Worm (Caenorhabditis elegans): ENCODE data around the gene fbxa-112.

fbxa-112 gene

DNA sequence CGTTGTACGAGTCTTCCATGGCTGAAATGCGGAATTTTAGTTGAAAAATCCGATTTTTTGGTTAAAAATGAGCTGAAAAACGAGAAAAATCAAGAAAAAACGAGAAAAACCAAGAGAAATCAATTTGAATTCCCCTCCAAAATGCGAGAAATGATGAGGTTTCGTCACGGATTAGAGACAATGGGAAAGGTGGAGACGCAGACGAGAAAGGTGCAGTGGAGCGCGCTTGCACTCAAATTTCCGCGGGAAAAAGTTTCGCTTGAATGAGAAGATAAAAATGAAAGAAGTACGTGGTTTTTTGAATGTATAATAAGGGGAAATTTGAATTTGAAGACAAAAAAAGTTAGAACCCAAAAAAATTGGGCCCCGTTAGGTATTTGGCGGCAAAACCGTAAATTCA is 17.7 kb upstream of the fbxa-112 start, which contains the start of gene efl-1:
TSS of gene efl-1 (minus strand) at position 21 of the 400 bp plus-strand sequence.
- TF ChIP-seq nhr-43 (tag; optimal IDR thresholded peaks at IDR 0.05; ENCODE audit: poor library complexity, severe bottlenecking): no peak
- no peak for TF ChIP-seq sea-2 (GFP tag; optimal IDR thresholded peaks at IDR 0.05)
- no peak for TF ChIP-seq nhr-76 (tag; optimal IDR thresholded peaks at IDR 0.05)
- TF ChIP-seq nhr-28 (tag; optimal IDR thresholded peaks at IDR 0.05): no peak
- TF ChIP-seq daf-12 (tag; optimal IDR thresholded peaks at IDR 0.05): no peak
- TF ChIP-seq fkh-10 (GFP tag; optimal IDR thresholded peaks at IDR 0.05): peak; percentile 83
- peak; percentile 93 for TF ChIP-seq pha-4 (tag; optimal IDR thresholded peaks at IDR 0.05)
- peak; percentile 97 for TF ChIP-seq egl-5 (tag; optimal IDR thresholded peaks at IDR 0.05)
- TF ChIP-seq nhr-23 (tag; optimal IDR thresholded peaks at IDR 0.05): peak; percentile 94
- TF ChIP-seq lin-39 (tag; optimal IDR thresholded peaks at IDR 0.05): peak; percentile 92
- no peak for TF ChIP-seq fkh-2 (tag; optimal IDR thresholded peaks at IDR 0.05)
- peak; percentile 92 for TF ChIP-seq nfya-1 (tag; optimal IDR thresholded peaks at IDR 0.05; ENCODE audit: insufficient read depth)
- TF ChIP-seq egl-27 (tag; optimal IDR thresholded peaks at IDR 0.05): no peak
- no peak for TF ChIP-seq ztf-4 (tag; optimal IDR thresholded peaks at IDR 0.05)
- TF ChIP-seq eor-1 (tag; optimal IDR thresholded peaks at IDR 0.05): no peak
- TF ChIP-seq hmg-11 (tag; optimal IDR thresholded peaks at IDR 0.05): peak; percentile 50
- no peak for TF ChIP-seq mdl-1 (tag; optimal IDR thresholded peaks at IDR 0.05)
- TF ChIP-seq nhr-77 (tag; optimal IDR thresholded peaks at IDR 0.05): peak; percentile 36
- TF ChIP-seq nhr-11 (tag; optimal IDR thresholded peaks at IDR 0.05): no peak
- TF ChIP-seq elt-3 (tag; optimal IDR thresholded peaks at IDR 0.05): no peak
- TF ChIP-seq unc-39 (tag; optimal IDR thresholded peaks at IDR 0.05): no peak
- TF ChIP-seq ama-1 (optimal IDR thresholded peaks at IDR 0.05): peak; percentile 63
- peak; percentile 85 for TF ChIP-seq ceh-82 (tag; optimal IDR thresholded peaks at IDR 0.05)
- peak; percentile 64 for TF ChIP-seq elt-2 (tag; optimal IDR thresholded peaks at IDR 0.05)
- TF ChIP-seq ZK546.5 (tag; optimal IDR thresholded peaks at IDR 0.05): no peak
- peak; percentile 78 for TF ChIP-seq pqm-1 (tag; optimal IDR thresholded peaks at IDR 0.05)
- TF ChIP-seq zag-1 (tag; optimal IDR thresholded peaks at IDR 0.05): no peak
- peak; percentile 93 for TF ChIP-seq skn-1 (tag; optimal IDR thresholded peaks at IDR 0.05)
- no peak for TF ChIP-seq nhr-237 (tag; optimal IDR thresholded peaks at IDR 0.05)
- TF ChIP-seq mml-1 (tag; optimal IDR thresholded peaks at IDR 0.05): no peak
- TF ChIP-seq ztf-11 (tag; optimal IDR thresholded peaks at IDR 0.05): no peak
- no peak for TF ChIP-seq ceh-16 (tag; optimal IDR thresholded peaks at IDR 0.05)
- TF ChIP-seq R02D3.7 (tag; optimal IDR thresholded peaks at IDR 0.05): peak; percentile 81
- TF ChIP-seq ceh-28 (tag; optimal IDR thresholded peaks at IDR 0.05): peak; percentile 82
- TF ChIP-seq snpc-4 (tag; optimal IDR thresholded peaks at IDR 0.05): peak; percentile 93
- TF ChIP-seq lin-15B (tag; optimal IDR thresholded peaks at IDR 0.05): peak; percentile 94
- peak; percentile 47 for TF ChIP-seq lsy-12 (tag; optimal IDR thresholded peaks at IDR 0.05)
- peak; percentile 35 for TF ChIP-seq unc-62 (GFP tag; optimal IDR thresholded peaks at IDR 0.05)
- TF ChIP-seq ceh-9 (tag; optimal IDR thresholded peaks at IDR 0.05): no peak
- peak; percentile 7 for TF ChIP-seq fos-1 (tag; optimal IDR thresholded peaks at IDR 0.05)
- no peak for TF ChIP-seq nhr-12 (tag; optimal IDR thresholded peaks at IDR 0.05)
- peak; percentile 87 for TF ChIP-seq nhr-25 (tag; optimal IDR thresholded peaks at IDR 0.05)
- TF ChIP-seq jun-1 (tag; optimal IDR thresholded peaks at IDR 0.05): peak; percentile 67
- TF ChIP-seq elt-1 (tag; optimal IDR thresholded peaks at IDR 0.05): no peak
- no peak for TF ChIP-seq aly-2 (tag; optimal IDR thresholded peaks at IDR 0.05)
- TF ChIP-seq nhr-67 (tag; optimal IDR thresholded peaks at IDR 0.05): no peak
- peak; percentile 64 for TF ChIP-seq tbx-2 (tag; optimal IDR thresholded peaks at IDR 0.05)

DNA sequence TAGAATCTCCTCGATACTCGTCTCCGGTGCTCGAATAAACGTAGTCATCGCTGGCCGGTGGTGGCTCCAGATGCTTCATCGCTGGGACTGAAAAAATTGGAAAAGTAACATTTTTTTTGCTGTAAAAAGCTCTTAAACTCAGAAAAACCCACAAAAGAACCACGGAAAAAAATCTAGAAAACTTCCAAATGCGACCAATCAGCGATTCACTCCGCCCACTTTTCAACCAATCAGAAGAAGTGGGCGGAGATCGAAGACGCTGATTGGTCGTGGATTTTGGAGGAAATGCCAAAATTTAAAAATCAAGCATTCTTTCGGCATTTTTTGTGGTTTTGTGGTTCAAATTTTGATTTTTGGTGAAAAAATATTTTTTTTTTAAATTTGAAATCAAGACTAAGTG is 11.1 kb upstream of the fbxa-112 start:
- TF ChIP-seq eor-1 (tag; optimal IDR thresholded peaks at IDR 0.05) (no peak), ztf-4 (tag; optimal IDR thresholded peaks at IDR 0.05) (no peak), fos-1 (tag; optimal IDR thresholded peaks at IDR 0.05) (no peak), egl-5 (tag; optimal IDR thresholded peaks at IDR 0.05) (no peak), nfya-1 (tag; optimal IDR thresholded peaks at IDR 0.05; ENCODE audit: insufficient read depth) (peak; percentile 93), hmg-11 (tag; optimal IDR thresholded peaks at IDR 0.05) (no peak), pha-4 (tag; optimal IDR thresholded peaks at IDR 0.05) (no peak), unc-62 (GFP tag; optimal IDR thresholded peaks at IDR 0.05) (no peak), mml-1 (tag; optimal IDR thresholded peaks at IDR 0.05) (no peak), lin-15B (tag; optimal IDR thresholded peaks at IDR 0.05) (no peak), skn-1 (tag; optimal IDR thresholded peaks at IDR 0.05) (peak; percentile 15), elt-3 (tag; optimal IDR thresholded peaks at IDR 0.05) (no peak)
